Worm (Caenorhabditis elegans) whole organism, L1 larva: Measurements from ENCODE around the gene T01D1.5.

Experiments
- blmp-1 ChIP-seq: fragments of 150-350 bp; optimal IDR thresholded peaks from 2 replicates; lab custom pipeline; 2014; ENCODE audit warnings: missing biosample characterization, missing genetic modification characterization
- ceh-63 ChIP-seq: fragments of 200-800 bp; sonication (Bioruptor generic); optimal IDR thresholded peaks from 2 replicates; lab custom pipeline; 2018; ENCODE audit warnings: mild to moderate bottlenecking, missing genetic modification characterization, missing compliant biosample characterization
- ceh-8 ChIP-seq: fragments of 200-800 bp; sonication (Bioruptor generic); optimal IDR thresholded peaks from 2 replicates; lab custom pipeline; 2018; ENCODE audit warnings: mild to moderate bottlenecking, missing genetic modification characterization, moderate library complexity, missing compliant biosample characterization
- ceh-82 ChIP-seq, 3 experiments: fragments of 150-350 bp in 1 of 3; sonication (generic microtip) in 2 of 3; optimal IDR thresholded peaks; 2 replicates each; lab custom pipeline; 2014 to 2017; ENCODE audit warnings: missing biosample characterization in 3 of 3, missing genetic modification characterization in 3 of 3
- ceh-88 ChIP-seq: fragments of 200-800 bp; sonication (Bioruptor generic); IDR thresholded peaks from 2 replicates; pipeline ENCODE4 v1.3.6; 2022; ENCODE audit warnings: missing genetic modification characterization, missing compliant biosample characterization
- dpl-1 ChIP-seq, 3 experiments: fragments of 150-350 bp in 2 of 3; sonication (generic microtip) in 1 of 3; optimal IDR thresholded peaks; 2 replicates each; lab custom pipeline; 2014 to 2017; ENCODE audit warnings: missing biosample characterization in 3 of 3, missing genetic modification characterization in 3 of 3, missing genetic modification reagents in 3 of 3
- efl-1 ChIP-seq, 4 experiments: fragments of 150-350 bp; optimal IDR thresholded peaks in 3 of 4; peaks in 1 of 4; 1 replicate in 1 of 4; 2 replicates in 3 of 4; lab custom pipeline; 2014; ENCODE audit warnings: missing biosample characterization in 2 of 4, missing genetic modification characterization in 2 of 4, missing genetic modification reagents in 2 of 4
- efl-3 ChIP-seq: fragments of 200-800 bp; sonication (Bioruptor generic); optimal IDR thresholded peaks from 2 replicates; lab custom pipeline; 2018; ENCODE audit warnings: mild to moderate bottlenecking, missing genetic modification characterization, missing compliant biosample characterization
- egl-13 ChIP-seq: sonication (generic microtip); optimal IDR thresholded peaks from 2 replicates; lab custom pipeline; 2016; ENCODE audit warnings: missing genotype, missing genetic modification reagents, missing genetic modification characterization, missing compliant biosample characterization
- fkh-10 ChIP-seq: sonication (generic microtip); optimal IDR thresholded peaks from 2 replicates; lab custom pipeline; 2017; ENCODE audit warnings: missing biosample characterization, missing genetic modification reagents, missing genetic modification characterization
- fkh-8 ChIP-seq: sonication (generic microtip); optimal IDR thresholded peaks from 2 replicates; lab custom pipeline; 2016; ENCODE audit warnings: mild to moderate bottlenecking, missing genetic modification characterization, missing compliant biosample characterization
- fos-1 ChIP-seq: fragments of 150-350 bp; optimal IDR thresholded peaks from 2 replicates; lab custom pipeline; 2014; ENCODE audit warnings: missing biosample characterization, missing genetic modification characterization
- hlh-4 ChIP-seq: sonication (generic microtip); optimal IDR thresholded peaks from 2 replicates; lab custom pipeline; 2016; ENCODE audit warnings: mild to moderate bottlenecking, missing genetic modification characterization, missing compliant biosample characterization
- hpl-2 ChIP-seq: fragments of 150-350 bp; optimal IDR thresholded peaks from 2 replicates; lab custom pipeline; 2014; ENCODE audit warnings: missing biosample characterization, missing genetic modification reagents, missing genetic modification characterization
- isw-1 ChIP-seq: fragments of 200-800 bp; sonication (Bioruptor generic); IDR thresholded peaks from 2 replicates; pipeline ENCODE4 v1.3.6; 2022; ENCODE audit warnings: missing genetic modification characterization, missing compliant biosample characterization
- jun-1 ChIP-seq: fragments of 150-350 bp; optimal IDR thresholded peaks from 2 replicates; lab custom pipeline; 2014; ENCODE audit warnings: missing biosample characterization, missing genetic modification reagents, missing genetic modification characterization
- lin-14 ChIP-seq: fragments of 200-800 bp; sonication (Bioruptor generic); optimal IDR thresholded peaks from 2 replicates; lab custom pipeline; 2018; ENCODE audit warnings: mild to moderate bottlenecking, missing genetic modification characterization, moderate library complexity, missing compliant biosample characterization
- lin-35 ChIP-seq, 2 experiments: fragments of 150-350 bp; optimal IDR thresholded peaks; 2 replicates each; lab custom pipeline; 2014; ENCODE audit warnings: missing biosample characterization in 2 of 2, missing genetic modification characterization in 2 of 2, missing genetic modification reagents in 2 of 2
- lin-39 ChIP-seq: fragments of 150-350 bp; optimal IDR thresholded peaks from 2 replicates; lab custom pipeline; 2014; ENCODE audit warnings: missing biosample characterization, missing genetic modification reagents, missing genetic modification characterization
- mab-9 ChIP-seq: fragments of 200-800 bp; sonication (Bioruptor generic); IDR thresholded peaks from 2 replicates; pipeline ENCODE4 v1.3.6; 2022; ENCODE audit warnings: missing genetic modification reagents, missing genetic modification characterization, missing compliant biosample characterization
- mdl-1 ChIP-seq, 2 experiments: fragments of 150-350 bp; optimal IDR thresholded peaks; 2 replicates each; lab custom pipeline; 2014 to 2017; ENCODE audit warnings: missing biosample characterization in 2 of 2, missing genetic modification characterization in 2 of 2, inconsistent platforms in 1 of 2
- mef-2 ChIP-seq: fragments of 150-350 bp; optimal IDR thresholded peaks from 2 replicates; lab custom pipeline; 2014; ENCODE audit warnings: missing biosample characterization, missing genetic modification characterization
- mep-1 ChIP-seq: fragments of 150-350 bp; optimal IDR thresholded peaks from 2 replicates; lab custom pipeline; 2014; ENCODE audit warnings: missing biosample characterization, missing genetic modification characterization
- nhr-12 ChIP-seq: sonication (generic microtip); optimal IDR thresholded peaks from 2 replicates; lab custom pipeline; 2017; ENCODE audit warnings: missing biosample characterization, missing genetic modification characterization
- nhr-19 ChIP-seq: fragments of 200-800 bp; sonication (Bioruptor generic); conservative IDR thresholded peaks from 2 replicates; pipeline ENCODE4 v1.3.6; 2022; ENCODE audit warnings: missing genetic modification characterization, missing compliant biosample characterization
- nhr-47 ChIP-seq: sonication (generic microtip); optimal IDR thresholded peaks from 2 replicates; lab custom pipeline; 2016; ENCODE audit warnings: mild to moderate bottlenecking, missing genetic modification characterization, moderate library complexity, missing compliant biosample characterization
- nhr-71 ChIP-seq: sonication (generic microtip); optimal IDR thresholded peaks from 2 replicates; lab custom pipeline; 2016; ENCODE audit warnings: mild to moderate bottlenecking, missing genetic modification characterization, moderate library complexity, missing compliant biosample characterization
- nhr-77 ChIP-seq: fragments of 150-350 bp; optimal IDR thresholded peaks from 2 replicates; lab custom pipeline; 2014; ENCODE audit warnings: missing biosample characterization, missing genetic modification characterization
- nhr-84 ChIP-seq: sonication (generic microtip); optimal IDR thresholded peaks from 2 replicates; lab custom pipeline; 2017; ENCODE audit warnings: missing biosample characterization, missing genetic modification characterization
- nhr-85 ChIP-seq: sonication (generic microtip); peaks from one replicate; lab custom pipeline; 2016; ENCODE audit warnings: missing genetic modification characterization, inconsistent platforms, missing compliant biosample characterization
- pag-3 ChIP-seq: sonication (generic microtip); optimal IDR thresholded peaks from 2 replicates; lab custom pipeline; 2017; ENCODE audit warnings: missing genetic modification characterization, mild to moderate bottlenecking, missing compliant biosample characterization, antibody characterized with exemption, borderline replicate concordance; ENCODE audit not compliant: insufficient read depth
- pax-3 ChIP-seq: fragments of 200-800 bp; sonication (Bioruptor generic); optimal IDR thresholded peaks from 2 replicates; lab custom pipeline; 2018; ENCODE audit warnings: mild to moderate bottlenecking, missing genetic modification characterization, moderate library complexity, missing compliant biosample characterization
- sptf-1 ChIP-seq: fragments of 150-350 bp; optimal IDR thresholded peaks from 2 replicates; lab custom pipeline; 2014; ENCODE audit warnings: missing biosample characterization, missing genetic modification characterization
- unc-98 ChIP-seq: fragments of 200-800 bp; sonication (Bioruptor generic); IDR thresholded peaks from 2 replicates; pipeline ENCODE4 v1.3.6; 2022; ENCODE audit warnings: missing genetic modification characterization, missing compliant biosample characterization
- vab-15 ChIP-seq: sonication (generic microtip); optimal IDR thresholded peaks from 2 replicates; lab custom pipeline; 2017; ENCODE audit warnings: missing genotype, mild to moderate bottlenecking, missing genetic modification characterization, missing compliant biosample characterization
- zag-1 ChIP-seq: fragments of 150-350 bp; optimal IDR thresholded peaks from 2 replicates; lab custom pipeline; 2014; ENCODE audit warnings: missing biosample characterization, missing genetic modification characterization
- ztf-4 ChIP-seq: fragments of 150-350 bp; optimal IDR thresholded peaks from 2 replicates; lab custom pipeline; 2014; ENCODE audit warnings: missing biosample characterization, missing genetic modification characterization

T01D1.5 gene

DNA sequence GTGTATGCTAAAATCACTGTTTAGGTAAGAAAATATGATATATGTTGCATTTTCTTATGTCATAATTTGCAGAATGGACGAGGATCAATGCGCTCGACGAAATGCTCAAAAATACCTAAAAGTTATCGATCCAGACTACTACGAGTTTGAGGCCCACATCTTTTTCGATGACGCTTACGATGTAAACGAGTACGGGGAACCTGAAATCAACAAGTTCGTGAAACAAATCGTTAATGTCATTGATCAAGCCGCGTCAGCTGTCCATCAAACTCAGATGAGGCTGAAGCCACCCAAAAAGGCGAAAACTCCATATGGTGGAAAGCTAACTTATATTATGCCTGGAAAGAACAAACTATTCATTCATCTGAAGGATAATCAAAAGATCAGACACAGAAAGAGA lies 19.2 kb upstream of the T01D1.5 start:
- TF ChIP-seq pag-3 (tag; lab: Kevin White, UChicago) (no peak), blmp-1 (no peak), lin-39 (tag; lab: Kevin White, UChicago) (no peak), lin-14 (GFP tag; lab: Kevin White, UChicago) (no peak), ceh-88 (GFP tag; lab: Robert Waterston, UW) (no peak), nhr-12 (no peak), fkh-10 (no peak)

DNA sequence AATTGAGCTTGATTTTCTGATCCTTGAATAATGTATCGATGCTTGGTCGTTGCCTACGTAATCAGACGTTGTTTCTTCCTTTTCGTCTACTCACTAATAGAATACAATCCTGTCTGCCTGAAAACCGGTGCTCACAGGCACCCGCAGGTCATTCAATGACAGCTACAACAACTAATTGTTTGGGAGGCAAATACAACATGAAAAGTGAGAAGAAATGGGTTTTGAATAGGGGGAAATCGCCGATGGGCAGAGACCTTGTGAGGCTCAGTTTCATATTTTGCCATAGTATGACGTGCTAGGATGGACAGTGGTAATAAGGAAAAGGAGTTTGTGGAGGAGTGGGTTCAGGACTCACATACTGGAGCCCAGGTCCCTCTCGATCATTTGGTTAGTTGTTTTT lies 7.8 kb upstream of the T01D1.5 start, which contains the start of gene chs-2:
chs-2 (plus strand) TSS at position 301 of the 400 bp plus-strand sequence.
- no peak for TF ChIP-seq ceh-88 (GFP tag; lab: Robert Waterston, UW)
- TF ChIP-seq efl-1 (optimal IDR thresholded peaks at IDR 0.05; lab: Kevin White, UChicago): no peak
- peak in 1 of 2 experiments; percentile 52 for TF ChIP-seq efl-1 (GFP tag; optimal IDR thresholded peaks at IDR 0.05 in 1 of 2; lab: Kevin White, UChicago)

DNA sequence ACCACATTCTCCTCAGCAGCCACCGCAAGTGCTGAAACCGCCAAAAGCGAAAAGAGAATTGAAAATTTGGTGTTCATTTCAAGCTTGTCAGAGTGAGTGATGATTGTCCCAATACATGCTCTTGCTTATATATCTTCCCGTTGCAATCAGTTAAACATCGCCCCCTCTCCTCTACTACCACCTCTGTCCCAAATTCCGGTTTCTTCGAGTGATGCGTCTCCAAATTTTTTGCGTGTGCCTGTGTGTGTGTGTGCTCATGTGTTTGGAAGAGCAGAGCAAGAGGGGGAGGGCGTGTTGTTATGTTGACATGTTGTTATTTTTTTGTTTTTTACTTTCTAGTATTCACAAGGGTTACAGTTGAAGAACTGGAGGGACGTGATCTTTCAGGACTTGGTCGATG lies 5.6 kb upstream of the T01D1.5 start, which contains the start of gene abu-11:
abu-11 (minus strand) TSS at position 101 of the 400 bp plus-strand sequence.
- no peak for TF ChIP-seq pax-3 (tag; lab: Kevin White, UChicago)
- no peak for TF ChIP-seq lin-14 (GFP tag; lab: Kevin White, UChicago)
- TF ChIP-seq ceh-82 (tag; optimal IDR thresholded peaks at IDR 0.05; lab: Kevin White, UChicago): no peak

DNA sequence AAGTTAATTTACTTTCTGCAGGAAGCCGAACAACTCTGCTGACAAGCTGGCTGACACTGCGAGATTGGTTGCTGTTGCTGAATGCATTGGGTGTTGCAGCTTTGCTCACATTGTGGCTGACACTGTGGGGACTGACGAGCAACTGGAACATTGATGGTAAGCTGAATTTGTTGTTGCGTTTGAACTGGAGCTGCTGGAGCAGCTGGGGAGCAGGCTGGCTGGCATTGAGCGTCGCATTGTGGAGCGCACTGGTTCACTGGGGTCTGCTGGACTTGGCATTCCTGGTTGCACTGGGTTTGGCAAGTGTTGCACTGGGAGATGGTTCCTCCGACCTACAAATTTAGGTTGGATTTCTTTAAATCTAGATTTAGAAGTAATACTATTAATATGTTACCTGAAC lies 3.7 kb upstream of the T01D1.5 start:
- TF ChIP-seq mdl-1 (tag; optimal IDR thresholded peaks at IDR 0.05; lab: Kevin White, UChicago) (no peak), egl-13 (tag; lab: Kevin White, UChicago) (no peak), nhr-84 (no peak), ceh-8 (GFP tag; lab: Kevin White, UChicago) (no peak), vab-15 (tag; lab: Kevin White, UChicago) (no peak), isw-1 (GFP tag; lab: Robert Waterston, UW) (no peak), sptf-1 (tag; lab: Kevin White, UChicago) (no peak), nhr-77 (tag; lab: Kevin White, UChicago) (no peak), mep-1 (no peak), efl-1 (optimal IDR thresholded peaks at IDR 0.05; lab: Kevin White, UChicago) (no peak), efl-1 (GFP tag; optimal IDR thresholded peaks at IDR 0.05 in 1 of 2; lab: Kevin White, UChicago) (no peak), nhr-47 (no peak)

DNA sequence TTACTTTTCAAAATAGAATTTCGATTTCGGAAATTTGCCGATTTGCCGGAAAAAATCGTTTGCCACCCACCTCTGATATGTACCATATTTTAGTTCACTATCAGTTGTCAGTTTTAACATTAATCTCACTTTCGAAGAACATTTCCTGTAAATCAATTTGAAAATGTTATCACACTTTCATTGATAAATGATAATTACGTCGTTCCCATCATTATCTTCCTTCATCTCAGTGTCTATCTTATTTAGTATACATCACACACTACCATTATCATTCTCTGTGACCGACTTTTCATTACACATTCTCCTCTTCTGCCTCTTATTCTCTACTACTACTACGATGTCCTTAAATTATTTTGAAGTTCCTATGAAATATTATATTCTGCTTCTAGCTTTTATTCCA lies 2.4 kb downstream of the T01D1.5 start, which contains the start of gene T01D1.8:
T01D1.8 (plus strand) TSS at position 236 of the 400 bp plus-strand sequence.
- TF ChIP-seq fos-1 (tag; lab: Kevin White, UChicago) (no peak), dpl-1 (GFP tag; optimal IDR thresholded peaks at IDR 0.05; lab: Kevin White, UChicago) (no peak), ceh-63 (GFP tag; lab: Kevin White, UChicago) (no peak), hpl-2 (GFP tag; lab: Kevin White, UChicago) (no peak), lin-35 (GFP tag; optimal IDR thresholded peaks at IDR 0.05; lab: Kevin White, UChicago) (no peak), blmp-1 (peak; percentile 66)

DNA sequence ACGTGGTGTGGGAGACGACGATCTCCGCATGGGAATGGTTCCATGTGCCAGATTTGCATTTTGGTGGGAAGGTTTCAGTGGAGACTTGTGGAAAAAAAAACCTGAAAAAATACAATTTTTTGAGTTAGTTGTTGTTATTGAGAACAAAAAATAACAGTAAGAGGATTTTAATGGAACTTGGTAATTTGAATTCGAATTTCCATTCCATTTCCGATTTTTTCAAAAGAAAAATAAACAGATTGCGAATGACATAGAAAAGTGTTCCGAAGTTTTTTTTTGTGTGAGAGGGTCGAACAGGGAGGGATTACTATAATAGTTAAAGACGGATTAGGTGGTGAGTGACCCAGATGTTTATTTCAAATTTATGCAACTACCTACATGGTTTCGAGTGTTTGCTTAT lies 9.9 kb downstream of the T01D1.5 start, which contains the start of gene T01D1.4:
T01D1.4 (minus strand) TSS at position 101 of the 400 bp plus-strand sequence.
- no peak for TF ChIP-seq sptf-1 (tag; lab: Kevin White, UChicago)
- TF ChIP-seq mef-2: no peak
- no peak for TF ChIP-seq unc-98 (GFP tag; lab: Robert Waterston, UW)
- TF ChIP-seq hpl-2 (GFP tag; lab: Kevin White, UChicago): no peak
- no peak for TF ChIP-seq ztf-4
- TF ChIP-seq hlh-4 (tag; lab: Kevin White, UChicago): no peak
- TF ChIP-seq nhr-71 (tag; lab: Kevin White, UChicago): no peak
- no peak for TF ChIP-seq fkh-8 (tag; lab: Kevin White, UChicago)
- TF ChIP-seq zag-1 (tag; lab: Kevin White, UChicago): no peak
- TF ChIP-seq mab-9: no peak
- no peak for TF ChIP-seq nhr-85 (tag; lab: Kevin White, UChicago)
- no peak for TF ChIP-seq ceh-63 (GFP tag; lab: Kevin White, UChicago)
- no peak for TF ChIP-seq efl-1 (optimal IDR thresholded peaks at IDR 0.05; lab: Kevin White, UChicago)
- TF ChIP-seq efl-1 (GFP tag; optimal IDR thresholded peaks at IDR 0.05 in 1 of 2; lab: Kevin White, UChicago): no peak
- no peak for TF ChIP-seq nhr-19 (GFP tag; lab: Robert Waterston, UW)
- no peak for TF ChIP-seq efl-3 (GFP tag; lab: Kevin White, UChicago)
- TF ChIP-seq jun-1 (tag; lab: Kevin White, UChicago): no peak
